Worm (Caenorhabditis elegans) whole organism, L4 larva: ENCODE results near the gene rps-25.

ENCODE experiments used
- F37D6.2 ChIP-seq: sonication (generic microtip); optimal IDR thresholded peaks from 2 replicates; lab custom pipeline; 2016; ENCODE audit warnings: mild to moderate bottlenecking, missing genetic modification characterization, missing compliant biosample characterization
- T26A8.4 ChIP-seq: fragments of 200-800 bp; sonication (Bioruptor generic); IDR thresholded peaks from 2 replicates; pipeline ENCODE4 v1.3.6; 2022; ENCODE audit warnings: missing genetic modification characterization, missing compliant biosample characterization
- ama-1 ChIP-seq: fragments of 150-350 bp; optimal IDR thresholded peaks from 2 replicates; lab custom pipeline; 2014; ENCODE audit warnings: inconsistent platforms, mixed read lengths
- dmd-6 ChIP-seq: fragments of 200-800 bp; sonication (Bioruptor generic); IDR thresholded peaks from 2 replicates; pipeline ENCODE4 v1.3.6; 2022; ENCODE audit warnings: missing genetic modification reagents, missing genetic modification characterization, missing compliant biosample characterization
- dve-1 ChIP-seq: sonication (generic microtip); optimal IDR thresholded peaks from 2 replicates; lab custom pipeline; 2017; ENCODE audit warnings: antibody characterized with exemption, mild to moderate bottlenecking, missing genetic modification characterization, missing compliant biosample characterization; ENCODE audit not compliant: insufficient read depth
- fkh-10 ChIP-seq: fragments of 150-350 bp; optimal IDR thresholded peaks from 2 replicates; lab custom pipeline; 2014; ENCODE audit warnings: missing biosample characterization, missing genetic modification reagents, missing genetic modification characterization
- hlh-30 ChIP-seq: sonication (generic microtip); optimal IDR thresholded peaks from 2 replicates; lab custom pipeline; 2017; ENCODE audit warnings: antibody characterized with exemption, mild to moderate bottlenecking, missing genetic modification characterization, missing compliant biosample characterization; ENCODE audit not compliant: insufficient read depth
- lin-13 ChIP-seq: fragments of 150-350 bp; optimal IDR thresholded peaks from 2 replicates; lab custom pipeline; 2014; ENCODE audit warnings: missing biosample characterization, missing genetic modification reagents, missing genetic modification characterization
- nhr-42 ChIP-seq: fragments of 200-800 bp; sonication (Bioruptor generic); IDR thresholded peaks from 2 replicates; pipeline ENCODE4 v1.3.6; 2022; ENCODE audit warnings: missing genetic modification characterization, missing compliant biosample characterization
- unc-62 ChIP-seq, 3 experiments: fragments of 150-350 bp in 1 of 3; sonication (generic microtip); optimal IDR thresholded peaks in 2 of 3; peaks in 1 of 3; 1 replicate in 1 of 3; 2 replicates in 2 of 3; lab custom pipeline; 2014 to 2017; ENCODE audit warnings: missing biosample characterization in 3 of 3, missing genetic modification characterization in 3 of 3, missing genetic modification reagents in 3 of 3, missing genotype in 1 of 3
- zfp-2 ChIP-seq: sonication (generic microtip); optimal IDR thresholded peaks from 2 replicates; lab custom pipeline; 2016; ENCODE audit warnings: mild to moderate bottlenecking, missing genetic modification characterization, missing compliant biosample characterization
- zip-11 ChIP-seq: fragments of 200-800 bp; sonication (Bioruptor generic); IDR thresholded peaks from 2 replicates; pipeline ENCODE4 v1.3.6; 2022; ENCODE audit warnings: missing genetic modification characterization, missing compliant biosample characterization
- ztf-11 ChIP-seq: fragments of 150-350 bp; optimal IDR thresholded peaks from 2 replicates; lab custom pipeline; 2014; ENCODE audit warnings: missing biosample characterization, missing genetic modification characterization
- ztf-7 ChIP-seq: fragments of 150-350 bp; optimal IDR thresholded peaks from 2 replicates; lab custom pipeline; 2014; ENCODE audit warnings: missing biosample characterization, missing genetic modification characterization

- no peak for TF ChIP-seq zip-11 (GFP tag; lab: Robert Waterston, UW)
- TF ChIP-seq ztf-7 (tag; lab: Kevin White, UChicago), result no peak
- TF ChIP-seq dve-1 (tag; lab: Kevin White, UChicago), result no peak
- no peak for TF ChIP-seq ztf-11 (tag; lab: Kevin White, UChicago)
- TF ChIP-seq fkh-10 (GFP tag; lab: Kevin White, UChicago), result no peak
- TF ChIP-seq unc-62 (GFP tag; optimal IDR thresholded peaks at IDR 0.05 in 1 of 2; lab: Kevin White, UChicago), result peak in 1 of 2 experiments; percentile 82
- TF ChIP-seq unc-62 (tag; optimal IDR thresholded peaks at IDR 0.05; lab: Kevin White, UChicago), result no peak
- no peak for TF ChIP-seq F37D6.2
- no peak for TF ChIP-seq dmd-6 (GFP tag; lab: Robert Waterston, UW)
- TF ChIP-seq nhr-42 (GFP tag; lab: Robert Waterston, UW), result no peak
- TF ChIP-seq lin-13 (GFP tag; lab: Kevin White, UChicago), result no peak
- TF ChIP-seq hlh-30 (tag; lab: Kevin White, UChicago), result no peak
- no peak for TF ChIP-seq T26A8.4 (GFP tag; lab: Robert Waterston, UW)
- TF ChIP-seq zfp-2 (tag; lab: Kevin White, UChicago), result no peak
- TF ChIP-seq ama-1 (lab: Kevin White, UChicago), result no peak
These were observed 1.3 kb upstream of the rps-25 start for ce11 chrIV:5948712-5949111.
